Fruit fly (Drosophila melanogaster): ENCODE results near the gene RpS14a.

- no peak for TF ChIP-seq psq (optimal IDR thresholded peaks at IDR 0.05)
- no peak for TF ChIP-seq h (optimal IDR thresholded peaks at IDR 0.05)
- TF ChIP-seq Sin3A (optimal IDR thresholded peaks at IDR 0.05) = no peak
- no peak for TF ChIP-seq insv (optimal IDR thresholded peaks at IDR 0.05)
- no peak for TF ChIP-seq Myc (optimal IDR thresholded peaks at IDR 0.05)
- no peak for TF ChIP-seq ttk (optimal IDR thresholded peaks at IDR 0.05)
These were observed 45.7 kb downstream of the RpS14a start for dm6 chrX:7979202-7979601.
